Worm (Caenorhabditis elegans) whole organism, L2 larva: ENCODE measurements around the gene zhp-4.

Source experiments
- F13H6.1 ChIP-seq: sonication (generic microtip); optimal IDR thresholded peaks from 2 replicates; lab custom pipeline; 2016; ENCODE audit warnings: missing genetic modification characterization, missing compliant biosample characterization
- Y55F3AM.14 ChIP-seq: fragments of 200-800 bp; sonication (Bioruptor generic); optimal IDR thresholded peaks from 2 replicates; lab custom pipeline; 2018; ENCODE audit warnings: mild to moderate bottlenecking, missing genetic modification characterization, missing compliant biosample characterization
- ZK546.5 ChIP-seq: sonication (generic microtip); optimal IDR thresholded peaks from 2 replicates; lab custom pipeline; 2017; ENCODE audit warnings: missing biosample characterization, missing genetic modification characterization
- alr-1 ChIP-seq: fragments of 150-350 bp; optimal IDR thresholded peaks from 2 replicates; lab custom pipeline; 2014; ENCODE audit warnings: missing biosample characterization, missing genetic modification characterization
- aly-2 ChIP-seq: fragments of 150-350 bp; optimal IDR thresholded peaks from 2 replicates; lab custom pipeline; 2014; ENCODE audit warnings: missing biosample characterization, missing genetic modification characterization
- blmp-1 ChIP-seq: sonication (generic microtip); optimal IDR thresholded peaks from 2 replicates; lab custom pipeline; 2017; ENCODE audit warnings: missing genetic modification characterization, mild to moderate bottlenecking, missing compliant biosample characterization, antibody characterized with exemption, moderate library complexity; ENCODE audit not compliant: insufficient read depth
- ceh-16 ChIP-seq: fragments of 150-350 bp; optimal IDR thresholded peaks from 2 replicates; lab custom pipeline; 2014; ENCODE audit warnings: missing biosample characterization, missing genetic modification characterization
- crh-2 ChIP-seq: sonication (generic microtip); optimal IDR thresholded peaks from 2 replicates; lab custom pipeline; 2017; ENCODE audit warnings: missing biosample characterization, missing genetic modification characterization
- egl-27 ChIP-seq: sonication (generic microtip); optimal IDR thresholded peaks from 3 replicates; lab custom pipeline; 2017; ENCODE audit warnings: missing biosample characterization, missing genetic modification reagents, missing genetic modification characterization
- elt-1 ChIP-seq: fragments of 150-350 bp; optimal IDR thresholded peaks from 2 replicates; lab custom pipeline; 2014; ENCODE audit warnings: missing biosample characterization, missing genetic modification characterization
- elt-3 ChIP-seq: sonication (generic microtip); optimal IDR thresholded peaks from 2 replicates; lab custom pipeline; 2017; ENCODE audit warnings: missing biosample characterization, missing genetic modification characterization
- gmeb-1 ChIP-seq: fragments of 150-350 bp; optimal IDR thresholded peaks from 2 replicates; lab custom pipeline; 2014; ENCODE audit warnings: missing biosample characterization, missing genetic modification characterization
- mab-5 ChIP-seq: fragments of 150-350 bp; optimal IDR thresholded peaks from 2 replicates; lab custom pipeline; 2014; ENCODE audit warnings: missing biosample characterization, missing genetic modification characterization
- mbf-1 ChIP-seq: sonication (generic microtip); optimal IDR thresholded peaks from 2 replicates; lab custom pipeline; 2017; ENCODE audit warnings: missing biosample characterization, missing genetic modification characterization
- mdl-1 ChIP-seq, 2 experiments: fragments of 150-350 bp in 1 of 2; sonication (generic microtip) in 1 of 2; optimal IDR thresholded peaks; 2 replicates each; lab custom pipeline; 2017; ENCODE audit warnings: missing biosample characterization in 2 of 2, missing genetic modification characterization in 2 of 2
- nhr-12 ChIP-seq: fragments of 150-350 bp; optimal IDR thresholded peaks from 2 replicates; lab custom pipeline; 2014; ENCODE audit warnings: missing biosample characterization, missing genetic modification characterization
- nhr-21 ChIP-seq: fragments of 150-350 bp; optimal IDR thresholded peaks from 2 replicates; lab custom pipeline; 2014; ENCODE audit warnings: missing biosample characterization, missing genetic modification characterization
- nhr-23 ChIP-seq: fragments of 150-350 bp; optimal IDR thresholded peaks from 2 replicates; lab custom pipeline; 2014; ENCODE audit warnings: missing biosample characterization, missing genetic modification reagents, missing genetic modification characterization
- nhr-25 ChIP-seq: fragments of 150-350 bp; sonication (generic microtip); optimal IDR thresholded peaks from 3 replicates; lab custom pipeline; 2014; ENCODE audit warnings: missing biosample characterization, missing genetic modification characterization
- nhr-77 ChIP-seq: fragments of 150-350 bp; optimal IDR thresholded peaks from 2 replicates; lab custom pipeline; 2014; ENCODE audit warnings: missing biosample characterization, missing genetic modification characterization
- peb-1 ChIP-seq: fragments of 150-350 bp; optimal IDR thresholded peaks from 2 replicates; lab custom pipeline; 2014; ENCODE audit warnings: missing biosample characterization, missing genetic modification characterization
- sem-4 ChIP-seq: fragments of 150-350 bp; optimal IDR thresholded peaks from 2 replicates; lab custom pipeline; 2014; ENCODE audit warnings: missing biosample characterization, missing genetic modification reagents, missing genetic modification characterization
- sma-3 ChIP-seq: sonication (generic microtip); optimal IDR thresholded peaks from 2 replicates; lab custom pipeline; 2016; ENCODE audit warnings: missing genetic modification reagents, missing genetic modification characterization, missing compliant biosample characterization
- snpc-4 ChIP-seq: fragments of 150-350 bp; optimal IDR thresholded peaks from 2 replicates; lab custom pipeline; 2014; ENCODE audit warnings: missing biosample characterization, missing genetic modification characterization
- unc-39 ChIP-seq: fragments of 150-350 bp; optimal IDR thresholded peaks from 2 replicates; lab custom pipeline; 2014; ENCODE audit warnings: missing biosample characterization, missing genetic modification characterization
- unc-55 ChIP-seq: fragments of 150-350 bp; sonication (generic microtip); optimal IDR thresholded peaks from 3 replicates; lab custom pipeline; 2014; ENCODE audit warnings: missing biosample characterization, missing genetic modification reagents, missing genetic modification characterization
- unc-62 ChIP-seq: fragments of 150-350 bp; optimal IDR thresholded peaks from 2 replicates; lab custom pipeline; 2014; ENCODE audit warnings: missing biosample characterization, missing genetic modification reagents, missing genetic modification characterization
- zag-1 ChIP-seq: fragments of 150-350 bp; optimal IDR thresholded peaks from 2 replicates; lab custom pipeline; 2014; ENCODE audit warnings: missing biosample characterization, missing genetic modification characterization
- ztf-1 ChIP-seq: fragments of 200-800 bp; sonication (Bioruptor generic); conservative IDR thresholded peaks from 2 replicates; pipeline ENCODE4 v1.3.6; 2022; ENCODE audit warnings: missing genetic modification characterization, missing compliant biosample characterization
- ztf-4 ChIP-seq: fragments of 150-350 bp; optimal IDR thresholded peaks from 2 replicates; lab custom pipeline; 2014; ENCODE audit warnings: missing biosample characterization, missing genetic modification characterization

Gene zhp-4

DNA sequence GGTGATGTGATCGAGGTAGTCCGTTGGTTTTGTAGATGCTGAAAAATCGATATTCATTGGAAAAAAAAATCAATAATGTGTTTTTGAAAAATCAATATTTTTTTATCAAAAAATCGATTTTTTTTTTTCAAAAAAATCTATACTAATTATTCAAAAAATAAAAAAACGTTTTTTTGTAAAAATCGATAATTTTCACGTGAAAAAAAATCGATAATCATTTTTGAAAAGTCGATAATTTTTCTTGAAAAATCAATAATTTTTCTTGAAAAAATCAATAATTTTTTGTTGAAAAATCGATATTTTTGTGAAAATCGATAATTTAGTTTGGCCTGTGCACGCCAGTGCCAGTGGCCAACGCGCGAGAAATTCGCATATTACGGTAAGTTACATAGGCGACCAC, 28.4 kb downstream of the zhp-4 start:
- TF ChIP-seq nhr-12: no peak
- TF ChIP-seq mbf-1 (tag; lab: Kevin White, UChicago): no peak
- no peak for TF ChIP-seq alr-1
- TF ChIP-seq unc-39 (tag; lab: Kevin White, UChicago): no peak
- no peak for TF ChIP-seq peb-1 (tag; lab: Kevin White, UChicago)
- no peak for TF ChIP-seq ztf-1 (GFP tag; lab: Robert Waterston, UW)
- TF ChIP-seq ZK546.5 (tag; lab: Kevin White, UChicago): no peak
- no peak for TF ChIP-seq sem-4 (tag; lab: Kevin White, UChicago)
- TF ChIP-seq unc-62 (GFP tag; lab: Kevin White, UChicago): no peak
- no peak for TF ChIP-seq sma-3 (GFP tag; lab: Kevin White, UChicago)
- TF ChIP-seq ztf-4 (tag; lab: Kevin White, UChicago): no peak

- TF ChIP-seq Y55F3AM.14 (GFP tag; lab: Kevin White, UChicago) (no peak), zag-1 (tag; lab: Kevin White, UChicago) (no peak), blmp-1 (tag; lab: Kevin White, UChicago) (no peak), ZK546.5 (tag; lab: Kevin White, UChicago) (no peak), gmeb-1 (tag; lab: Kevin White, UChicago) (no peak), nhr-21 (tag; lab: Kevin White, UChicago) (no peak), crh-2 (tag; lab: Kevin White, UChicago) (no peak), mab-5 (no peak), ceh-16 (no peak)
Measured at ce11 chrV:19068888-19069287, 32.7 kb downstream of the zhp-4 start.

DNA sequence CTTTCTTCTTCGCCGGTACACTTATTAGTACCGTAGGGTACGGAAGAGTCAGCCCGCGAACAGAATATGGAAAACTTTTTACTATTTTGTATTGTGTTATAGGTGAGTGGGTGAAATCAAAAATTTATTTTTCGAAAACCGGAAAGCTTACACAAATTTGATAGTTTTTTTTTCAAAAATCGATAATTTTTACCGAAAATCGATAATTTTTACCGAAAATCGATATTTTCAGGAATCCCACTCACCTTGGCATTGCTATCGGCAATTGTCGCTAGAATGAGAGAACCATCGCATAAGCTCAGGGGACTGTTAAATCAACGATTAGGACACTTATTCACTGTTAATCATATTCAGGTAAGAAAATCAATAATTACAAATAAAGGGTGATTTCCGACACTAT, 38.3 kb downstream of the zhp-4 start:
- TF ChIP-seq snpc-4 (tag; lab: Kevin White, UChicago) (no peak), egl-27 (no peak), mdl-1 (tag; optimal IDR thresholded peaks at IDR 0.05; lab: Kevin White, UChicago) (no peak), elt-1 (tag; lab: Kevin White, UChicago) (no peak), ztf-1 (GFP tag; lab: Robert Waterston, UW) (no peak)

DNA sequence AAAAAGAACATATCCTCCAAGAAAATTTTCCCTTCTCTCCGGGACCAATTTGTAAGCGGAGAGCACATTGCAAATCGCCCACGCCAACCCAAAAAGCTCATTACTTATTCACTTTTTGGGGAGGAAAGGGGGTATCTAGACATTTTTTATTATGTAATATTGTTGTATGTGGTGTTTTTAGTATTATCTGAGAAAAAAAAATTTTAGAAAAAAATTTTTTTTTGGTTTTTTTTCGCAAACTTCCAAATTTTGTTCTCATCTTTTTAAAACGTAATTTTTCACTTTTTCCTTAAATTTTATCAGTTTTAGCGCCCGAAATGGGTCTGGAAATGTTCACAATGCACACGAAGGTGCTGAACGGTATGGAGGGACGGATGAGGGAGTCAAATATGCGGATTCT, 41.7 kb downstream of the zhp-4 start, which contains the start of gene twk-46:
TSS of gene twk-46 (plus strand) at position 301 of the 400 bp plus-strand sequence.
- TF ChIP-seq mab-5 (no peak), nhr-25 (tag; lab: Kevin White, UChicago) (no peak), snpc-4 (tag; lab: Kevin White, UChicago) (no peak), nhr-23 (tag; lab: Kevin White, UChicago) (no peak), peb-1 (tag; lab: Kevin White, UChicago) (no peak), aly-2 (tag; lab: Kevin White, UChicago) (no peak), unc-39 (tag; lab: Kevin White, UChicago) (no peak), ztf-4 (tag; lab: Kevin White, UChicago) (no peak), gmeb-1 (tag; lab: Kevin White, UChicago) (no peak), nhr-77 (tag; lab: Kevin White, UChicago) (no peak)

- no peak for TF ChIP-seq unc-62 (GFP tag; lab: Kevin White, UChicago)
- no peak for TF ChIP-seq ztf-4 (tag; lab: Kevin White, UChicago)
- no peak for TF ChIP-seq Y55F3AM.14 (GFP tag; lab: Kevin White, UChicago)
- no peak for TF ChIP-seq mdl-1 (tag; optimal IDR thresholded peaks at IDR 0.05; lab: Kevin White, UChicago)
- TF ChIP-seq peb-1 (tag; lab: Kevin White, UChicago): no peak
Measured at ce11 chrV:19058086-19058485, 43.5 kb downstream of the zhp-4 start.

- TF ChIP-seq unc-55 (GFP tag; lab: Kevin White, UChicago) (peak; percentile 66), mbf-1 (tag; lab: Kevin White, UChicago) (no peak), ceh-16 (no peak), blmp-1 (tag; lab: Kevin White, UChicago) (no peak), elt-3 (tag; lab: Kevin White, UChicago) (no peak), mab-5 (peak; percentile 80), egl-27 (no peak), zag-1 (tag; lab: Kevin White, UChicago) (no peak), F13H6.1 (tag; lab: Kevin White, UChicago) (no peak)
Measured at ce11 chrV:19057602-19058001, 44.0 kb downstream of the zhp-4 start.
